Worm (Caenorhabditis elegans) whole organism, young adult: ENCODE results near the gene Y41D4A.7.

Experiments used
- K11D2.4 ChIP-seq: fragments of 200-800 bp; sonication (Bioruptor generic); IDR thresholded peaks from 2 replicates; pipeline ENCODE4 v1.3.6; 2022; ENCODE audit warnings: missing genetic modification reagents, missing genetic modification characterization, missing compliant biosample characterization
- ama-1 ChIP-seq, 3 experiments: fragments of 150-350 bp in 1 of 3; sonication (generic microtip) in 2 of 3; optimal IDR thresholded peaks; 2 replicates each; lab custom pipeline; 2014 to 2018; ENCODE audit warnings: missing biosample characterization in 2 of 3, missing genetic modification characterization in 2 of 3, missing genetic modification reagents in 2 of 3
- atf-7 ChIP-seq: sonication (generic microtip); optimal IDR thresholded peaks from 2 replicates; lab custom pipeline; 2017; ENCODE audit warnings: mild to moderate bottlenecking, missing genetic modification characterization, missing compliant biosample characterization
- ceh-27 ChIP-seq: fragments of 200-800 bp; sonication (Bioruptor generic); optimal IDR thresholded peaks from 2 replicates; lab custom pipeline; 2018; ENCODE audit warnings: mild to moderate bottlenecking, missing genetic modification characterization, moderate library complexity, missing compliant biosample characterization
- fkh-3 ChIP-seq: sonication (generic microtip); optimal IDR thresholded peaks from 2 replicates; lab custom pipeline; 2016; ENCODE audit warnings: mild to moderate bottlenecking, missing genetic modification characterization, missing compliant biosample characterization
- him-1 ChIP-seq: sonication (generic microtip); optimal IDR thresholded peaks from 2 replicates; lab custom pipeline; 2016; ENCODE audit warnings: missing genotype, missing genetic modification reagents, missing genetic modification characterization, missing compliant biosample characterization
- hrde-1 ChIP-seq: sonication (generic microtip); optimal IDR thresholded peaks from 2 replicates; lab custom pipeline; 2016; ENCODE audit warnings: missing genetic modification characterization, mild to moderate bottlenecking, missing compliant biosample characterization, moderate library complexity, missing genotype, missing genetic modification reagents, borderline replicate concordance
- lin-54 ChIP-seq: fragments of 200-800 bp; sonication (Bioruptor generic); optimal IDR thresholded peaks from 2 replicates; lab custom pipeline; 2018; ENCODE audit warnings: mild to moderate bottlenecking, missing genetic modification characterization, missing compliant biosample characterization
- nfya-1 ChIP-seq: sonication (generic microtip); optimal IDR thresholded peaks from 2 replicates; lab custom pipeline; 2017; ENCODE audit warnings: antibody characterized with exemption, missing compliant biosample characterization, missing genetic modification characterization, borderline replicate concordance; ENCODE audit not compliant: insufficient read depth
- nhr-120 ChIP-seq: fragments of 200-800 bp; sonication (Bioruptor generic); IDR thresholded peaks from 2 replicates; pipeline ENCODE4 v1.3.6; 2022; ENCODE audit warnings: missing genetic modification characterization, missing compliant biosample characterization
- pha-4 ChIP-seq: fragments of 150-350 bp; sonication (generic microtip); optimal IDR thresholded peaks from 2 replicates; lab custom pipeline; 2014; ENCODE audit warnings: missing biosample characterization, missing genetic modification reagents, missing genetic modification characterization
- snpc-4 ChIP-seq, 5 experiments: fragments of 150-350 bp in 1 of 5; sonication (generic microtip) in 4 of 5; optimal IDR thresholded peaks; 2 replicates each; lab custom pipeline; 2014 to 2018; ENCODE audit warnings: missing genetic modification characterization in 5 of 5, missing biosample characterization in 3 of 5, antibody characterized with exemption in 2 of 5, mild to moderate bottlenecking in 2 of 5, missing compliant biosample characterization in 2 of 5, missing genotype in 2 of 5, moderate library complexity in 2 of 5, missing genetic modification reagents in 1 of 5
- ztf-25 ChIP-seq: fragments of 200-800 bp; sonication (Bioruptor generic); IDR thresholded peaks from 2 replicates; pipeline ENCODE4 v1.3.6; 2022; ENCODE audit warnings: missing genetic modification reagents, missing genetic modification characterization, missing compliant biosample characterization
- ztf-6 ChIP-seq: fragments of 200-800 bp; sonication (Bioruptor generic); IDR thresholded peaks from 2 replicates; pipeline ENCODE4 v1.3.6; 2022; ENCODE audit warnings: missing genetic modification reagents, missing genetic modification characterization, missing compliant biosample characterization

ce11 chrIV:1706996-1707395 is 54.4 kb downstream of the Y41D4A.7 start, which contains the start of gene K08D12.4:
- no peak for TF ChIP-seq fkh-3 (tag; lab: Kevin White, UChicago)
- TF ChIP-seq hrde-1 (tag; lab: Kevin White, UChicago): no peak
- no peak for TF ChIP-seq him-1 (tag; lab: Kevin White, UChicago)
- TF ChIP-seq pha-4 (tag; lab: Kevin White, UChicago): no peak
- TF ChIP-seq K11D2.4: no peak
- no peak for TF ChIP-seq nfya-1 (tag; lab: Kevin White, UChicago)
- no peak for TF ChIP-seq ztf-6 (GFP tag; lab: Robert Waterston, UW)
- no peak for TF ChIP-seq atf-7
- no peak for TF ChIP-seq ama-1 (optimal IDR thresholded peaks at IDR 0.05; lab: Kevin White, UChicago)
- TF ChIP-seq ama-1 (GFP tag; optimal IDR thresholded peaks at IDR 0.05; lab: Kevin White, UChicago): no peak
- no peak for TF ChIP-seq nhr-120 (GFP tag; lab: Robert Waterston, UW)
- no peak for TF ChIP-seq ztf-25 (GFP tag; lab: Robert Waterston, UW)
- TF ChIP-seq snpc-4 (GFP tag; optimal IDR thresholded peaks at IDR 0.05; lab: Kevin White, UChicago): no peak
- TF ChIP-seq snpc-4 (tag; optimal IDR thresholded peaks at IDR 0.05; lab: Kevin White, UChicago): no peak
- no peak for TF ChIP-seq lin-54 (GFP tag; lab: Kevin White, UChicago)
- TF ChIP-seq ceh-27 (GFP tag; lab: Kevin White, UChicago): no peak
